Fruit fly (Drosophila melanogaster): Measurements from ENCODE around the gene Nhe1.

Nhe1 gene

dm6 chr2L:106540-106939, at the start of gene Nhe1, which contains the start of gene Sam-S:
TSS of gene Nhe1 (minus strand) at chr2L:106732.
TSS of gene Sam-S (plus strand) at chr2L:106903.
- no peak for TF ChIP-seq rn (GFP tag; IDR thresholded peaks at IDR 0.05)
- no peak for TF ChIP-seq EcR (GFP tag; optimal IDR thresholded peaks at IDR 0.05)
- no peak for TF ChIP-seq fd96Ca (GFP tag; IDR thresholded peaks at IDR 0.05)
- TF ChIP-seq CG14655 (GFP tag; optimal IDR thresholded peaks at IDR 0.05): no peak
- no peak for TF ChIP-seq CG8159 (tag; optimal IDR thresholded peaks at IDR 0.05)
- TF ChIP-seq gl (tag; optimal IDR thresholded peaks at IDR 0.05): no peak
- no peak for TF ChIP-seq Snoo (tag; optimal IDR thresholded peaks at IDR 0.05)
- TF ChIP-seq Ets98B (GFP tag; IDR thresholded peaks at IDR 0.05): no peak
- no peak for TF ChIP-seq CG15710 (tag; optimal IDR thresholded peaks at IDR 0.05)

- TF ChIP-seq Ets98B (GFP tag; IDR thresholded peaks at IDR 0.05) (no peak), CG15710 (tag; optimal IDR thresholded peaks at IDR 0.05) (peak; percentile 4), CG8159 (tag; optimal IDR thresholded peaks at IDR 0.05) (no peak)
Observed at dm6 chr2L:155994-156393, 49.5 kb upstream of the Nhe1 start, which contains the start of gene CG3436. TSS of gene CG3436 (plus strand) at chr2L:156029.

dm6 chr2L:155215-155712, 48.7 kb upstream of the Nhe1 start, which contains the start of gene Pus10:
TSS of gene Pus10 (minus strand) at chr2L:155305.
- TF ChIP-seq Snoo (tag; optimal IDR thresholded peaks at IDR 0.05) (no peak), rn (GFP tag; IDR thresholded peaks at IDR 0.05) (no peak), CG32121 (GFP tag; IDR thresholded peaks at IDR 0.05) (no peak), fd96Ca (GFP tag; IDR thresholded peaks at IDR 0.05) (no peak), CG4496 (GFP tag; IDR thresholded peaks at IDR 0.05) (no peak), CG8301 (tag; optimal IDR thresholded peaks at IDR 0.05) (no peak), CG12605 (GFP tag; IDR thresholded peaks at IDR 0.05) (no peak), EcR (GFP tag; optimal IDR thresholded peaks at IDR 0.05) (no peak), Pif1A (GFP tag; optimal IDR thresholded peaks at IDR 0.05) (no peak), Ets98B (GFP tag; IDR thresholded peaks at IDR 0.05) (no peak), gl (tag; optimal IDR thresholded peaks at IDR 0.05) (no peak), CG13204 (GFP tag; optimal IDR thresholded peaks at IDR 0.05) (no peak), CG15710 (tag; optimal IDR thresholded peaks at IDR 0.05) (no peak), CG17806 (tag; optimal IDR thresholded peaks at IDR 0.05) (no peak)

- TF ChIP-seq rn (GFP tag; IDR thresholded peaks at IDR 0.05) (no peak), CG12605 (GFP tag; IDR thresholded peaks at IDR 0.05) (no peak), Snoo (tag; optimal IDR thresholded peaks at IDR 0.05) (no peak), CG8159 (tag; optimal IDR thresholded peaks at IDR 0.05) (no peak), CG34367 (tag; optimal IDR thresholded peaks at IDR 0.05) (no peak), CG4496 (GFP tag; IDR thresholded peaks at IDR 0.05) (no peak), CG32121 (GFP tag; IDR thresholded peaks at IDR 0.05) (no peak), Pif1A (GFP tag; optimal IDR thresholded peaks at IDR 0.05) (no peak), CG17806 (tag; optimal IDR thresholded peaks at IDR 0.05) (no peak), CG14655 (GFP tag; optimal IDR thresholded peaks at IDR 0.05) (no peak), EcR (GFP tag; optimal IDR thresholded peaks at IDR 0.05) (no peak), CG8301 (tag; optimal IDR thresholded peaks at IDR 0.05) (no peak), D1 (tag; optimal IDR thresholded peaks at IDR 0.05) (no peak), Ets98B (GFP tag; IDR thresholded peaks at IDR 0.05) (no peak), CG9948 (tag; optimal IDR thresholded peaks at IDR 0.05) (no peak), Pif1B (GFP tag; optimal IDR thresholded peaks at IDR 0.05) (no peak), fd96Ca (GFP tag; IDR thresholded peaks at IDR 0.05) (no peak), CG10348 (GFP tag; IDR thresholded peaks at IDR 0.05) (no peak), CG13204 (GFP tag; optimal IDR thresholded peaks at IDR 0.05) (no peak), CG15710 (tag; optimal IDR thresholded peaks at IDR 0.05) (no peak)
Observed at dm6 chr2L:153142-153541, 46.6 kb upstream of the Nhe1 start, which contains the start of gene CG42399. TSS of gene CG42399 (minus strand) at chr2L:153300.

dm6 chr2L:146503-146902, 40.0 kb upstream of the Nhe1 start:
- TF ChIP-seq CG32121 (GFP tag; IDR thresholded peaks at IDR 0.05) (no peak), fd96Ca (GFP tag; IDR thresholded peaks at IDR 0.05) (no peak), CG15710 (tag; optimal IDR thresholded peaks at IDR 0.05) (no peak), CG13204 (GFP tag; optimal IDR thresholded peaks at IDR 0.05) (no peak), CG10348 (GFP tag; IDR thresholded peaks at IDR 0.05) (no peak), Pif1A (GFP tag; optimal IDR thresholded peaks at IDR 0.05) (no peak)

dm6 chr2L:143088-143487, 36.6 kb upstream of the Nhe1 start, which contains the start of the genes CG31974 and CG11454:
TSS of gene CG31974 (minus strand) at chr2L:143091.
TSS of gene CG11454 (plus strand) at chr2L:143323.
- TF ChIP-seq Ets98B (GFP tag; IDR thresholded peaks at IDR 0.05): peak; percentile 6; the same call in 1 of the 2 replicates
- peak; percentile 7 for TF ChIP-seq EcR (GFP tag; optimal IDR thresholded peaks at IDR 0.05)
- no peak for TF ChIP-seq CG34367 (tag; optimal IDR thresholded peaks at IDR 0.05)

dm6 chr2L:140849-141248, 34.3 kb upstream of the Nhe1 start, which contains the start of the genes CG31975 and ovm:
TSS of gene CG31975 (minus strand) at chr2L:140992.
TSS of gene ovm (minus strand) at chr2L:140992.
- TF ChIP-seq fd96Ca (GFP tag; IDR thresholded peaks at IDR 0.05) (no peak), D1 (tag; optimal IDR thresholded peaks at IDR 0.05) (no peak), CG15710 (tag; optimal IDR thresholded peaks at IDR 0.05) (no peak), CG9948 (tag; optimal IDR thresholded peaks at IDR 0.05) (no peak), CG14655 (GFP tag; optimal IDR thresholded peaks at IDR 0.05) (no peak), CG12605 (GFP tag; IDR thresholded peaks at IDR 0.05) (no peak), Pif1B (GFP tag; optimal IDR thresholded peaks at IDR 0.05) (no peak), CG8159 (tag; optimal IDR thresholded peaks at IDR 0.05) (no peak), Ets98B (GFP tag; IDR thresholded peaks at IDR 0.05) (no peak), Pif1A (GFP tag; optimal IDR thresholded peaks at IDR 0.05) (no peak), CG10348 (GFP tag; IDR thresholded peaks at IDR 0.05) (no peak), CG17806 (tag; optimal IDR thresholded peaks at IDR 0.05) (no peak), EcR (GFP tag; optimal IDR thresholded peaks at IDR 0.05) (no peak), rn (GFP tag; IDR thresholded peaks at IDR 0.05) (no peak), CG34367 (tag; optimal IDR thresholded peaks at IDR 0.05) (no peak)
